Fruit fly (Drosophila melanogaster): Measurements from ENCODE around the gene CG3473.

The CG3473 gene

dm6 chr2L:14528954-14529660, 34.4 kb downstream of the CG3473 start:
- TF ChIP-seq CG15710 (tag; optimal IDR thresholded peaks at IDR 0.05) (peak; percentile 62), D1 (tag; optimal IDR thresholded peaks at IDR 0.05) (peak; percentile 29), CG8159 (tag; optimal IDR thresholded peaks at IDR 0.05) (peak; percentile 39), Ets98B (GFP tag; IDR thresholded peaks at IDR 0.05) (no peak), Snoo (tag; optimal IDR thresholded peaks at IDR 0.05) (no peak), CG4496 (GFP tag; IDR thresholded peaks at IDR 0.05) (0 out of 3 replicates have a peak, but pooled peaks have one; percentile 50), CG14655 (GFP tag; optimal IDR thresholded peaks at IDR 0.05) (peak; percentile 68), CG34367 (tag; optimal IDR thresholded peaks at IDR 0.05) (peak; percentile 58), fd96Ca (GFP tag; IDR thresholded peaks at IDR 0.05) (peak; percentile 39; the same call in 1 of the 3 replicates), CG12605 (GFP tag; IDR thresholded peaks at IDR 0.05) (no peak; the same call in 1 of the 2 replicates), CG17806 (tag; optimal IDR thresholded peaks at IDR 0.05) (peak; percentile 48), CG8301 (tag; optimal IDR thresholded peaks at IDR 0.05) (peak; percentile 44), gl (tag; optimal IDR thresholded peaks at IDR 0.05) (no peak), CG9948 (tag; optimal IDR thresholded peaks at IDR 0.05) (peak; percentile 41), CG13204 (GFP tag; optimal IDR thresholded peaks at IDR 0.05) (no peak), Pif1B (GFP tag; optimal IDR thresholded peaks at IDR 0.05) (peak; percentile 64), CG32121 (GFP tag; IDR thresholded peaks at IDR 0.05) (no peak), Pif1A (GFP tag; optimal IDR thresholded peaks at IDR 0.05) (peak; percentile 26), rn (GFP tag; IDR thresholded peaks at IDR 0.05) (0 out of 2 replicates have a peak, but pooled peaks have one; percentile 7), EcR (GFP tag; optimal IDR thresholded peaks at IDR 0.05) (no peak), CG10348 (GFP tag; IDR thresholded peaks at IDR 0.05) (no peak)

- no peak for TF ChIP-seq CG8159 (tag; optimal IDR thresholded peaks at IDR 0.05)
- TF ChIP-seq Pif1B (GFP tag; optimal IDR thresholded peaks at IDR 0.05), result no peak
- no peak for TF ChIP-seq fd96Ca (GFP tag; IDR thresholded peaks at IDR 0.05)
- TF ChIP-seq CG8301 (tag; optimal IDR thresholded peaks at IDR 0.05), result no peak
- TF ChIP-seq Snoo (tag; optimal IDR thresholded peaks at IDR 0.05), result no peak
- no peak for TF ChIP-seq CG32121 (GFP tag; IDR thresholded peaks at IDR 0.05)
- no peak for TF ChIP-seq CG10348 (GFP tag; IDR thresholded peaks at IDR 0.05)
- TF ChIP-seq rn (GFP tag; IDR thresholded peaks at IDR 0.05), result no peak
- no peak for TF ChIP-seq CG9948 (tag; optimal IDR thresholded peaks at IDR 0.05)
- no peak for TF ChIP-seq CG15710 (tag; optimal IDR thresholded peaks at IDR 0.05)
- no peak for TF ChIP-seq D1 (tag; optimal IDR thresholded peaks at IDR 0.05)
- TF ChIP-seq CG4496 (GFP tag; IDR thresholded peaks at IDR 0.05), result no peak
- no peak for TF ChIP-seq CG34367 (tag; optimal IDR thresholded peaks at IDR 0.05)
Observed at dm6 chr2L:14527200-14527797, 36.2 kb downstream of the CG3473 start.

dm6 chr2L:14524244-14524643, 39.3 kb downstream of the CG3473 start, which contains the start of gene CG33648:
CG33648 (plus strand) TSS chr2L:14524312.
- TF ChIP-seq CG14655 (GFP tag; optimal IDR thresholded peaks at IDR 0.05), result no peak
- TF ChIP-seq CG4496 (GFP tag; IDR thresholded peaks at IDR 0.05), result no peak
- TF ChIP-seq Ets98B (GFP tag; IDR thresholded peaks at IDR 0.05), result no peak
- no peak for TF ChIP-seq Pif1B (GFP tag; optimal IDR thresholded peaks at IDR 0.05)
- TF ChIP-seq CG9948 (tag; optimal IDR thresholded peaks at IDR 0.05), result no peak
- no peak for TF ChIP-seq CG15710 (tag; optimal IDR thresholded peaks at IDR 0.05)
- TF ChIP-seq EcR (GFP tag; optimal IDR thresholded peaks at IDR 0.05), result no peak
- TF ChIP-seq D1 (tag; optimal IDR thresholded peaks at IDR 0.05), result no peak
- no peak for TF ChIP-seq CG32121 (GFP tag; IDR thresholded peaks at IDR 0.05)
- TF ChIP-seq Pif1A (GFP tag; optimal IDR thresholded peaks at IDR 0.05), result no peak
- no peak for TF ChIP-seq CG34367 (tag; optimal IDR thresholded peaks at IDR 0.05)
- no peak for TF ChIP-seq CG8301 (tag; optimal IDR thresholded peaks at IDR 0.05)
- no peak for TF ChIP-seq CG10348 (GFP tag; IDR thresholded peaks at IDR 0.05)
- TF ChIP-seq CG17806 (tag; optimal IDR thresholded peaks at IDR 0.05), result no peak
- no peak for TF ChIP-seq CG12605 (GFP tag; IDR thresholded peaks at IDR 0.05)
- no peak for TF ChIP-seq fd96Ca (GFP tag; IDR thresholded peaks at IDR 0.05)
- no peak for TF ChIP-seq gl (tag; optimal IDR thresholded peaks at IDR 0.05)

- TF ChIP-seq CG8159 (tag; optimal IDR thresholded peaks at IDR 0.05), result peak; percentile 43
- TF ChIP-seq CG4496 (GFP tag; IDR thresholded peaks at IDR 0.05), result no peak
- no peak for TF ChIP-seq rn (GFP tag; IDR thresholded peaks at IDR 0.05)
- no peak for TF ChIP-seq CG10348 (GFP tag; IDR thresholded peaks at IDR 0.05)
- TF ChIP-seq gl (tag; optimal IDR thresholded peaks at IDR 0.05), result peak; percentile 9
- no peak for TF ChIP-seq Ets98B (GFP tag; IDR thresholded peaks at IDR 0.05)
- TF ChIP-seq EcR (GFP tag; optimal IDR thresholded peaks at IDR 0.05), result no peak
- no peak for TF ChIP-seq CG15710 (tag; optimal IDR thresholded peaks at IDR 0.05)
- TF ChIP-seq CG13204 (GFP tag; optimal IDR thresholded peaks at IDR 0.05), result no peak
- TF ChIP-seq Pif1B (GFP tag; optimal IDR thresholded peaks at IDR 0.05), result no peak
- no peak for TF ChIP-seq fd96Ca (GFP tag; IDR thresholded peaks at IDR 0.05)
- TF ChIP-seq Pif1A (GFP tag; optimal IDR thresholded peaks at IDR 0.05), result peak; percentile 2
- peak; percentile 46 for TF ChIP-seq CG14655 (GFP tag; optimal IDR thresholded peaks at IDR 0.05)
- peak; percentile 23 for TF ChIP-seq CG9948 (tag; optimal IDR thresholded peaks at IDR 0.05)
- peak; percentile 13 for TF ChIP-seq CG8301 (tag; optimal IDR thresholded peaks at IDR 0.05)
- TF ChIP-seq D1 (tag; optimal IDR thresholded peaks at IDR 0.05), result no peak
- TF ChIP-seq CG17806 (tag; optimal IDR thresholded peaks at IDR 0.05), result peak; percentile 18
- TF ChIP-seq CG32121 (GFP tag; IDR thresholded peaks at IDR 0.05), result no peak
- no peak for TF ChIP-seq CG34367 (tag; optimal IDR thresholded peaks at IDR 0.05)
- no peak for TF ChIP-seq CG12605 (GFP tag; IDR thresholded peaks at IDR 0.05)
- no peak for TF ChIP-seq Snoo (tag; optimal IDR thresholded peaks at IDR 0.05)
Observed at dm6 chr2L:14523731-14524130, 39.8 kb downstream of the CG3473 start.

- TF ChIP-seq CG9948 (tag; optimal IDR thresholded peaks at IDR 0.05) (no peak), CG34367 (tag; optimal IDR thresholded peaks at IDR 0.05) (no peak), CG15710 (tag; optimal IDR thresholded peaks at IDR 0.05) (no peak), D1 (tag; optimal IDR thresholded peaks at IDR 0.05) (no peak), CG8159 (tag; optimal IDR thresholded peaks at IDR 0.05) (no peak), CG4496 (GFP tag; IDR thresholded peaks at IDR 0.05) (0 out of 3 replicates have a peak, but pooled peaks have one; percentile 16), CG32121 (GFP tag; IDR thresholded peaks at IDR 0.05) (peak; percentile 44; the same call in 1 of the 2 replicates), Ets98B (GFP tag; IDR thresholded peaks at IDR 0.05) (no peak; the same call in 1 of the 2 replicates), CG8301 (tag; optimal IDR thresholded peaks at IDR 0.05) (peak; percentile 21), Pif1A (GFP tag; optimal IDR thresholded peaks at IDR 0.05) (no peak), CG12605 (GFP tag; IDR thresholded peaks at IDR 0.05) (peak; percentile 47; the same call in 1 of the 2 replicates), fd96Ca (GFP tag; IDR thresholded peaks at IDR 0.05) (peak; percentile 39; the same call in 1 of the 3 replicates), rn (GFP tag; IDR thresholded peaks at IDR 0.05) (no peak), Snoo (tag; optimal IDR thresholded peaks at IDR 0.05) (no peak), CG17806 (tag; optimal IDR thresholded peaks at IDR 0.05) (peak; percentile 20), CG10348 (GFP tag; IDR thresholded peaks at IDR 0.05) (no peak), EcR (GFP tag; optimal IDR thresholded peaks at IDR 0.05) (no peak), Pif1B (GFP tag; optimal IDR thresholded peaks at IDR 0.05) (no peak), CG14655 (GFP tag; optimal IDR thresholded peaks at IDR 0.05) (peak; percentile 20), CG13204 (GFP tag; optimal IDR thresholded peaks at IDR 0.05) (no peak), gl (tag; optimal IDR thresholded peaks at IDR 0.05) (no peak)
Observed at dm6 chr2L:14521472-14521871, 42.1 kb downstream of the CG3473 start.
